Fruit fly (Drosophila melanogaster) whole organism, adult: ENCODE results near the gene Daxx.

Experiments used
- CG11617 ChIP-seq: fragments of 200-800 bp; sonication (Bioruptor generic); optimal IDR thresholded peaks from 2 replicates; lab custom pipeline; 2017; ENCODE audit warnings: mild to moderate bottlenecking, missing biosample characterization, missing genetic modification reagents, missing genetic modification characterization
- CG12768 ChIP-seq: fragments of 200-800 bp; sonication (Bioruptor generic); optimal IDR thresholded peaks from 2 replicates; lab custom pipeline; 2017; ENCODE audit warnings: missing biosample characterization, missing genetic modification characterization, mild to moderate bottlenecking, moderate library complexity, missing genetic modification reagents
- CG14711 ChIP-seq: fragments of 200-800 bp; sonication (Bioruptor generic); optimal IDR thresholded peaks from 2 replicates; lab custom pipeline; 2018; ENCODE audit warnings: missing biosample characterization, mild to moderate bottlenecking, missing genetic modification characterization, moderate library complexity
- CG1620 ChIP-seq: fragments of 200-800 bp; sonication (Bioruptor generic); optimal IDR thresholded peaks from 2 replicates; lab custom pipeline; 2016; ENCODE audit warnings: missing biosample characterization, missing genetic modification characterization
- CG33017 ChIP-seq: fragments of 200-800 bp; sonication (Bioruptor generic); optimal IDR thresholded peaks from 2 replicates; lab custom pipeline; 2018; ENCODE audit warnings: missing biosample characterization, mild to moderate bottlenecking, missing genetic modification characterization, moderate library complexity
- CG5204 ChIP-seq: fragments of 200-800 bp; sonication (Bioruptor generic); optimal IDR thresholded peaks from 2 replicates; lab custom pipeline; 2016; ENCODE audit warnings: missing biosample characterization, missing genetic modification characterization
- CG7045 ChIP-seq: fragments of 200-800 bp; sonication (Bioruptor generic); optimal IDR thresholded peaks from 2 replicates; lab custom pipeline; 2017; ENCODE audit warnings: missing biosample characterization, mild to moderate bottlenecking, missing genetic modification characterization
- CG7101 ChIP-seq: fragments of 200-800 bp; sonication (Bioruptor generic); optimal IDR thresholded peaks from 2 replicates; lab custom pipeline; 2018; ENCODE audit warnings: missing biosample characterization, mild to moderate bottlenecking, missing genetic modification characterization, moderate library complexity
- Clk ChIP-seq: fragments of 200-800 bp; sonication (Bioruptor generic); optimal IDR thresholded peaks from 2 replicates; lab custom pipeline; 2017; ENCODE audit warnings: missing biosample characterization, missing genetic modification characterization
- Crg-1 ChIP-seq: fragments of 200-800 bp; sonication (Bioruptor generic); optimal IDR thresholded peaks from 2 replicates; lab custom pipeline; 2016; ENCODE audit warnings: missing biosample characterization, missing genetic modification characterization
- Hr96 ChIP-seq: fragments of 200-800 bp; sonication (Bioruptor generic); optimal IDR thresholded peaks from 2 replicates; lab custom pipeline; 2016; ENCODE audit warnings: missing biosample characterization, missing genetic modification characterization
- Mnt ChIP-seq: fragments of 200-800 bp; sonication (Bioruptor generic); optimal IDR thresholded peaks from 2 replicates; lab custom pipeline; 2016; ENCODE audit warnings: missing biosample characterization, mild to moderate bottlenecking, missing genetic modification characterization
- bab1 ChIP-seq: fragments of 200-800 bp; sonication (Bioruptor generic); optimal IDR thresholded peaks from 3 replicates; lab custom pipeline; 2019; ENCODE audit warnings: missing biosample characterization, mild to moderate bottlenecking, missing genetic modification characterization, moderate library complexity
- cic ChIP-seq: fragments of 200-800 bp; sonication (Bioruptor generic); optimal IDR thresholded peaks from 2 replicates; lab custom pipeline; 2017; ENCODE audit warnings: missing biosample characterization, mild to moderate bottlenecking, missing genetic modification characterization, moderate library complexity
- cnc ChIP-seq, 2 experiments: fragments of >200 bp; optimal IDR thresholded peaks; 2 replicates each; lab custom pipeline; 2017
- kay ChIP-seq: fragments of 200-800 bp; sonication (Bioruptor generic); peaks from one replicate; lab custom pipeline; 2016; ENCODE audit warnings: missing biosample characterization, missing genetic modification characterization, borderline replicate concordance
- ovo ChIP-seq: fragments of 200-800 bp; sonication (Bioruptor generic); optimal IDR thresholded peaks from 2 replicates; lab custom pipeline; 2016; ENCODE audit warnings: missing biosample characterization, missing genetic modification characterization
- pad ChIP-seq: fragments of 200-800 bp; sonication (Bioruptor generic); optimal IDR thresholded peaks from 3 replicates; lab custom pipeline; 2017; ENCODE audit warnings: missing biosample characterization, missing genetic modification characterization, mild to moderate bottlenecking, moderate library complexity, missing genetic modification reagents
- tj ChIP-seq: fragments of 200-800 bp; sonication (Bioruptor generic); optimal IDR thresholded peaks from 3 replicates; lab custom pipeline; 2017; ENCODE audit warnings: missing biosample characterization, mild to moderate bottlenecking, missing genetic modification characterization, moderate library complexity
- toe ChIP-seq: fragments of 200-800 bp; sonication (Bioruptor generic); optimal IDR thresholded peaks from 2 replicates; lab custom pipeline; 2016; ENCODE audit warnings: missing biosample characterization, missing genetic modification characterization

The Daxx gene

dm6 chr2L:6463392-6463791 is 17.3 kb upstream of the Daxx start:
- TF ChIP-seq cnc (optimal IDR thresholded peaks at IDR 0.05; lab: Kevin White, UChicago): no peak
- TF ChIP-seq CG1620 (GFP tag; lab: Kevin White, UChicago): no peak

DNA sequence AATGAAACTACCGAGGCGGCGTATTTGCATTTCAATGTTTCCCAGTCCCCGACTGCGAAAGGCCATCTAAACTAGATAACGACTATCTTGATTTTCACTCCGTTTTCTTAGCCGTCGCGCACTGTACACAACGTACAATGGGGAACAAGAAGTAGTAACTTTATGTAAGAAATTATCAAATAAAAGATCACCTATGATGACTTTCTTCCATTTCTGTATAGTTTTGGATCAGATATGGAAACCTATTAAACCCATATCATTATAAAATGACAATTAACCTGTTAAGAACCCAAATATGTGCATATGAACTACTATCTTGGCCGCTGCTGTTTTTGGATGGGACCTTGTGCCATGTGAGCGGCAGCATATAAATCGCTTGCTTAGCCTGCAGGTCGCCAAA is 16.5 kb upstream of the Daxx start:
- TF ChIP-seq CG7045 (GFP tag; lab: Kevin White, UChicago) (no peak), CG7101 (no peak), cnc (optimal IDR thresholded peaks at IDR 0.05; lab: Kevin White, UChicago) (no peak), CG5204 (GFP tag; lab: Kevin White, UChicago) (no peak), bab1 (GFP tag; lab: Kevin White, UChicago) (no peak), CG11617 (GFP tag; lab: Kevin White, UChicago) (no peak), CG12768 (no peak), pad (no peak), CG1620 (GFP tag; lab: Kevin White, UChicago) (no peak)

DNA sequence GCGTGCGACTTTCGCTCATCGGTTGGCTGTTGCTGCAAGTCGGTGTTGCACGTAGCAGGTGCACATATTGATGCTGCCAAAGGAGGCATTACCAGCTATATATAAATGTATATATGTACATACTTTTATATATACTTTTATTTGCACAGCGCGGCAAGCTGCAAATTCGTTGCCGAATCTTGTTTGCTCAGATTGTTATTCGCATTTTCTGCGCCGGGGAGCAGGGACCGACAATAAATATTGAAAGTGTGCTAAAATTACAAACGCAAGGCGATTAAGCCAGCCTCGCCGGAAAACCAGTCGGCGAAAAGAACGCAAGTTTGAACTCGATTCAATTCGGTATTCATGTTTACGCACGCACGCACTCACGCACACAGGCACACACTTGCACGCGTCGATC is 15.9 kb upstream of the Daxx start:
- TF ChIP-seq kay (no peak), pad (no peak), CG11617 (GFP tag; lab: Kevin White, UChicago) (no peak), Hr96 (GFP tag; lab: Kevin White, UChicago) (no peak), CG14711 (no peak), CG33017 (tag; lab: Kevin White, UChicago) (no peak), CG1620 (GFP tag; lab: Kevin White, UChicago) (no peak), Clk (GFP tag; lab: Kevin White, UChicago) (no peak), cnc (optimal IDR thresholded peaks at IDR 0.05; lab: Kevin White, UChicago) (no peak), toe (GFP tag; lab: Kevin White, UChicago) (no peak), cic (GFP tag; lab: Kevin White, UChicago) (no peak), CG5204 (GFP tag; lab: Kevin White, UChicago) (no peak)

DNA sequence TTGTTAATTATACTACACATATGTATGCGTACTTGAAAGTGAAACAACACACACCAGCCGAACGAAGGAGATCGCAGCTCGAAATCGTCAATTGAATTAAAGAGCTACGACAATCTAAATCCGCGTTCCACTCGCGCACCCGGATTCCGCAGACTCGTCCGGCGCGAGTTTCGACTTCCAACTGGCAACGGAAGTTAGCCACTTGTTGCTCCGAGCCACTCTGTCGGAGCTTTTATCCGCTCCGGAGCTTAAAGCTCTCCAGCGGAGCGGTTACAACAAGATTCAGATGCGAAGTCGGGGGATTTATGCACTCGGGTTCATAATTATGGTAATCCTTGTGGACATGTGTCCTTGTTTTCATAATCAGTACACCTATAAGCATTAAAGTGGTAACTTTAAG is 15.2 kb upstream of the Daxx start, which contains the start of gene Rchy1:
Rchy1 (minus strand) TSS at position 173 of the 400 bp plus-strand sequence.
- TF ChIP-seq cic (GFP tag; lab: Kevin White, UChicago) (peak; percentile 30), CG1620 (GFP tag; lab: Kevin White, UChicago) (no peak), cnc (optimal IDR thresholded peaks at IDR 0.05; lab: Kevin White, UChicago) (no peak), toe (GFP tag; lab: Kevin White, UChicago) (no peak), Crg-1 (no peak), CG5204 (GFP tag; lab: Kevin White, UChicago) (no peak), tj (GFP tag; lab: Kevin White, UChicago) (no peak), CG7101 (no peak), ovo (GFP tag; lab: Kevin White, UChicago) (no peak), CG33017 (tag; lab: Kevin White, UChicago) (no peak), Clk (GFP tag; lab: Kevin White, UChicago) (no peak), pad (no peak), bab1 (GFP tag; lab: Kevin White, UChicago) (peak; percentile 53), CG7045 (GFP tag; lab: Kevin White, UChicago) (no peak)

dm6 chr2L:6467509-6467908 is 13.2 kb upstream of the Daxx start, which contains the start of gene HemK1:
Gene HemK1 (minus strand): TSS chr2L:6467698.
- no peak for TF ChIP-seq CG14711
- no peak for TF ChIP-seq CG5204 (GFP tag; lab: Kevin White, UChicago)
- peak; percentile 37 for TF ChIP-seq CG7101
- no peak for TF ChIP-seq tj (GFP tag; lab: Kevin White, UChicago)
- no peak for TF ChIP-seq CG33017 (tag; lab: Kevin White, UChicago)
- TF ChIP-seq bab1 (GFP tag; lab: Kevin White, UChicago): peak; percentile 64

- TF ChIP-seq CG1620 (GFP tag; lab: Kevin White, UChicago): no peak
- no peak for TF ChIP-seq toe (GFP tag; lab: Kevin White, UChicago)
- TF ChIP-seq CG11617 (GFP tag; lab: Kevin White, UChicago): no peak
Observed at dm6 chr2L:6470100-6470644, 10.6 kb upstream of the Daxx start.

- TF ChIP-seq CG33017 (tag; lab: Kevin White, UChicago): peak; percentile 30
- no peak for TF ChIP-seq CG14711
- no peak for TF ChIP-seq Clk (GFP tag; lab: Kevin White, UChicago)
- no peak for TF ChIP-seq CG5204 (GFP tag; lab: Kevin White, UChicago)
- TF ChIP-seq tj (GFP tag; lab: Kevin White, UChicago): no peak
- no peak for TF ChIP-seq bab1 (GFP tag; lab: Kevin White, UChicago)
- TF ChIP-seq CG12768: no peak
- peak; percentile 38 for TF ChIP-seq CG7045 (GFP tag; lab: Kevin White, UChicago)
- peak; percentile 26 for TF ChIP-seq CG11617 (GFP tag; lab: Kevin White, UChicago)
- peak; percentile 62 for TF ChIP-seq Mnt (GFP tag; lab: Kevin White, UChicago)
- TF ChIP-seq Crg-1: no peak
- no peak for TF ChIP-seq cnc (optimal IDR thresholded peaks at IDR 0.05; lab: Kevin White, UChicago)
- no peak for TF ChIP-seq CG1620 (GFP tag; lab: Kevin White, UChicago)
- TF ChIP-seq cic (GFP tag; lab: Kevin White, UChicago): peak; percentile 82
- no peak for TF ChIP-seq ovo (GFP tag; lab: Kevin White, UChicago)
- TF ChIP-seq toe (GFP tag; lab: Kevin White, UChicago): peak; percentile 6
- TF ChIP-seq kay: no peak
- no peak for TF ChIP-seq CG7101
- TF ChIP-seq Hr96 (GFP tag; lab: Kevin White, UChicago): no peak
- TF ChIP-seq pad: no peak
Observed at dm6 chr2L:6471978-6472776, 8.6 kb upstream of the Daxx start.
